Worm (Caenorhabditis elegans) whole organism, L2 larva: ENCODE measurements around the gene srz-83.

Experiments
- F13H6.1 ChIP-seq: sonication (generic microtip); optimal IDR thresholded peaks from 2 replicates; lab custom pipeline; 2016; ENCODE audit warnings: missing genetic modification characterization, missing compliant biosample characterization
- R02D3.7 ChIP-seq: fragments of 150-350 bp; optimal IDR thresholded peaks from 2 replicates; lab custom pipeline; 2014; ENCODE audit warnings: missing biosample characterization, missing genetic modification characterization
- ama-1 ChIP-seq: fragments of 150-350 bp; optimal IDR thresholded peaks from 2 replicates; lab custom pipeline; 2018; ENCODE audit warnings: inconsistent platforms
- blmp-1 ChIP-seq: sonication (generic microtip); optimal IDR thresholded peaks from 2 replicates; lab custom pipeline; 2017; ENCODE audit warnings: missing genetic modification characterization, mild to moderate bottlenecking, missing compliant biosample characterization, antibody characterized with exemption, moderate library complexity; ENCODE audit not compliant: insufficient read depth
- egl-27 ChIP-seq: sonication (generic microtip); optimal IDR thresholded peaks from 3 replicates; lab custom pipeline; 2017; ENCODE audit warnings: missing biosample characterization, missing genetic modification reagents, missing genetic modification characterization
- lsy-2 ChIP-seq, 2 experiments: fragments of 150-350 bp in 1 of 2; sonication (generic microtip) in 1 of 2; optimal IDR thresholded peaks; 2 replicates each; lab custom pipeline; 2014 to 2017; ENCODE audit warnings: missing biosample characterization in 2 of 2, missing genetic modification characterization in 2 of 2
- mab-5 ChIP-seq: fragments of 150-350 bp; optimal IDR thresholded peaks from 2 replicates; lab custom pipeline; 2014; ENCODE audit warnings: missing biosample characterization, missing genetic modification characterization
- mdl-1 ChIP-seq, 2 experiments: fragments of 150-350 bp in 1 of 2; sonication (generic microtip) in 1 of 2; optimal IDR thresholded peaks; 2 replicates each; lab custom pipeline; 2017; ENCODE audit warnings: missing biosample characterization in 2 of 2, missing genetic modification characterization in 2 of 2
- nhr-11 ChIP-seq: fragments of 150-350 bp; optimal IDR thresholded peaks from 2 replicates; lab custom pipeline; 2014; ENCODE audit warnings: missing biosample characterization, missing genetic modification characterization
- snpc-4 ChIP-seq: fragments of 150-350 bp; optimal IDR thresholded peaks from 2 replicates; lab custom pipeline; 2014; ENCODE audit warnings: missing biosample characterization, missing genetic modification characterization
- unc-55 ChIP-seq: fragments of 150-350 bp; sonication (generic microtip); optimal IDR thresholded peaks from 3 replicates; lab custom pipeline; 2014; ENCODE audit warnings: missing biosample characterization, missing genetic modification reagents, missing genetic modification characterization
- unc-62 ChIP-seq: fragments of 150-350 bp; optimal IDR thresholded peaks from 2 replicates; lab custom pipeline; 2014; ENCODE audit warnings: missing biosample characterization, missing genetic modification reagents, missing genetic modification characterization
- ztf-1 ChIP-seq: fragments of 200-800 bp; sonication (Bioruptor generic); conservative IDR thresholded peaks from 2 replicates; pipeline ENCODE4 v1.3.6; 2022; ENCODE audit warnings: missing genetic modification characterization, missing compliant biosample characterization
- ztf-4 ChIP-seq: fragments of 150-350 bp; optimal IDR thresholded peaks from 2 replicates; lab custom pipeline; 2014; ENCODE audit warnings: missing biosample characterization, missing genetic modification characterization

DNA sequence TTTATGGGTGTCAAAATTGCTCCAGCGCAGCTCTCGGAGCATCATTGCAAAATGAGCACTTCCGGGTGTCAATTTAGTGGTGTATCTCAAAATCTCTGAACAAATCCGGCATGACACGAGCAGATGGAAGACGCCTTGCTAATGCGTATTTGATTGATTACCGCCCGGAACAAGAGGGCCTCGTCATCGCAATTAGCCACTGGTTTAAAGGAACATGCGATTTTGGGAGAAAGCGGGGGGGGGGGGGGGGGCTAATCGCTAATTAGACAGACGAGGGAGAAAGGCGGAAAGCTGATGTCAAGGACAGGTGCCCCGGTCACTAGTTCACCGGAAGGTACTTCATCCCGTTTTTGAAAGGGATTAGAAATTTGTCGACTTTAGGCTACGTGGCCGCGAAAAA, 17.5 kb downstream of the srz-83 start:
- no peak for TF ChIP-seq egl-27 (tag; lab: Kevin White, UChicago)
- no peak for TF ChIP-seq snpc-4 (tag; lab: Kevin White, UChicago)
- TF ChIP-seq unc-62 (GFP tag; lab: Kevin White, UChicago), result no peak
- no peak for TF ChIP-seq mdl-1 (tag; optimal IDR thresholded peaks at IDR 0.05; lab: Kevin White, UChicago)
- no peak for TF ChIP-seq ztf-4 (tag; lab: Kevin White, UChicago)
- TF ChIP-seq R02D3.7 (tag; lab: Kevin White, UChicago), result no peak
- TF ChIP-seq blmp-1 (tag; lab: Kevin White, UChicago), result no peak
- no peak for TF ChIP-seq lsy-2 (tag; optimal IDR thresholded peaks at IDR 0.05; lab: Kevin White, UChicago)
- no peak for TF ChIP-seq F13H6.1 (tag; lab: Kevin White, UChicago)
- no peak for TF ChIP-seq nhr-11 (tag; lab: Kevin White, UChicago)
- TF ChIP-seq unc-55, result no peak
- no peak for TF ChIP-seq ztf-1 (GFP tag; lab: Robert Waterston, UW)
- TF ChIP-seq ama-1 (lab: Kevin White, UChicago), result no peak
- no peak for TF ChIP-seq mab-5 (tag; lab: Kevin White, UChicago)
